Worm (Caenorhabditis elegans) whole organism, L4 larva: ENCODE measurements around the gene F58E2.4.

Experiments used
- D1046.2 ChIP-seq: fragments of 200-800 bp; sonication (Bioruptor generic); IDR thresholded peaks from 2 replicates; pipeline ENCODE4 v1.3.6; 2022; ENCODE audit warnings: missing genetic modification characterization, missing compliant biosample characterization
- F10B5.3 ChIP-seq: sonication (generic microtip); optimal IDR thresholded peaks from 2 replicates; lab custom pipeline; 2016; ENCODE audit warnings: mild to moderate bottlenecking, missing genetic modification characterization, missing compliant biosample characterization
- F49E8.2 ChIP-seq: sonication (generic microtip); optimal IDR thresholded peaks from 2 replicates; lab custom pipeline; 2016; ENCODE audit warnings: missing compliant biosample characterization, mild to moderate bottlenecking, missing genetic modification characterization, borderline replicate concordance
- R02D3.7 ChIP-seq: fragments of 150-350 bp; sonication (generic microtip); optimal IDR thresholded peaks from 3 replicates; lab custom pipeline; 2014; ENCODE audit warnings: missing biosample characterization, missing genetic modification characterization
- T20F7.1 ChIP-seq: fragments of 200-800 bp; sonication (Bioruptor generic); optimal IDR thresholded peaks from 2 replicates; lab custom pipeline; 2018; ENCODE audit warnings: mild to moderate bottlenecking, missing genetic modification characterization, missing compliant biosample characterization
- Y48G9A.11 ChIP-seq: fragments of 200-800 bp; sonication (Bioruptor generic); IDR thresholded peaks from 2 replicates; pipeline ENCODE4 v1.3.6; 2022; ENCODE audit warnings: missing genetic modification reagents, missing genetic modification characterization, missing compliant biosample characterization
- Y5F2A.4 ChIP-seq: fragments of 200-800 bp; sonication (Bioruptor generic); optimal IDR thresholded peaks from 2 replicates; lab custom pipeline; 2018; ENCODE audit warnings: mild to moderate bottlenecking, missing genetic modification characterization, missing compliant biosample characterization
- Y75B8A.6 ChIP-seq: fragments of 200-800 bp; sonication (Bioruptor generic); IDR thresholded peaks from 2 replicates; pipeline ENCODE4 v1.3.6; 2022; ENCODE audit warnings: missing genetic modification reagents, missing genetic modification characterization, missing compliant biosample characterization
- ZK546.5 ChIP-seq, 2 experiments: sonication (generic microtip); optimal IDR thresholded peaks; 2 replicates each; lab custom pipeline; 2017; ENCODE audit warnings: missing biosample characterization in 2 of 2, missing genetic modification characterization in 2 of 2
- ama-1 ChIP-seq: fragments of 150-350 bp; optimal IDR thresholded peaks from 2 replicates; lab custom pipeline; 2014; ENCODE audit warnings: inconsistent platforms, mixed read lengths
- ceh-32 ChIP-seq: sonication (generic microtip); optimal IDR thresholded peaks from 2 replicates; lab custom pipeline; 2016; ENCODE audit warnings: mild to moderate bottlenecking, missing genetic modification characterization, missing compliant biosample characterization; ENCODE audit not compliant: poor library complexity
- ceh-44 ChIP-seq: fragments of 200-800 bp; sonication (Bioruptor generic); IDR thresholded peaks from 2 replicates; pipeline ENCODE4 v1.3.6; 2022; ENCODE audit warnings: missing genetic modification reagents, missing genetic modification characterization, missing compliant biosample characterization
- ceh-82 ChIP-seq: sonication (generic microtip); optimal IDR thresholded peaks from 2 replicates; lab custom pipeline; 2017; ENCODE audit warnings: missing biosample characterization, missing genetic modification characterization
- ces-1 ChIP-seq: fragments of 150-350 bp; sonication (generic microtip); optimal IDR thresholded peaks from 4 replicates; lab custom pipeline; 2014; ENCODE audit warnings: missing biosample characterization, missing genetic modification reagents, missing genetic modification characterization
- cey-2 ChIP-seq: sonication (generic microtip); optimal IDR thresholded peaks from 3 replicates; lab custom pipeline; 2017; ENCODE audit warnings: missing genetic modification characterization, mild to moderate bottlenecking, missing compliant biosample characterization, antibody characterized with exemption, borderline replicate concordance; ENCODE audit not compliant: insufficient read depth
- daf-16 ChIP-seq, 3 experiments: sonication (generic microtip); optimal IDR thresholded peaks; 2 replicates each; lab custom pipeline; 2016 to 2017; ENCODE audit warnings: missing genetic modification characterization in 3 of 3, missing genetic modification reagents in 3 of 3, mild to moderate bottlenecking in 2 of 3, missing compliant biosample characterization in 2 of 3, missing biosample characterization in 1 of 3, moderate library complexity in 1 of 3
- daf-8 ChIP-seq: fragments of 200-800 bp; sonication (Bioruptor generic); IDR thresholded peaks from 2 replicates; pipeline ENCODE4 v1.3.6; 2022; ENCODE audit warnings: missing genetic modification characterization, missing compliant biosample characterization
- dmd-8 ChIP-seq: fragments of 200-800 bp; sonication (Bioruptor generic); IDR thresholded peaks from 2 replicates; pipeline ENCODE4 v1.3.6; 2022; ENCODE audit warnings: missing genetic modification characterization, missing compliant biosample characterization
- dmd-9 ChIP-seq: fragments of 200-800 bp; sonication (Bioruptor generic); IDR thresholded peaks from 2 replicates; pipeline ENCODE4 v1.3.6; 2022; ENCODE audit warnings: missing genetic modification reagents, missing genetic modification characterization, missing compliant biosample characterization
- duxl-1 ChIP-seq: sonication (generic microtip); optimal IDR thresholded peaks from 2 replicates; lab custom pipeline; 2016; ENCODE audit warnings: mild to moderate bottlenecking, missing genetic modification characterization, moderate library complexity, missing compliant biosample characterization; ENCODE audit not compliant: poor library complexity
- gei-8 ChIP-seq: fragments of 200-800 bp; sonication (Bioruptor generic); optimal IDR thresholded peaks from 2 replicates; lab custom pipeline; 2018; ENCODE audit warnings: mild to moderate bottlenecking, missing genetic modification characterization, missing compliant biosample characterization
- hif-1 ChIP-seq, 2 experiments: sonication (generic microtip); optimal IDR thresholded peaks; 2 replicates each; lab custom pipeline; 2016 to 2017; ENCODE audit warnings: missing compliant biosample characterization in 2 of 2, missing genetic modification characterization in 2 of 2, missing genetic modification reagents in 2 of 2, missing genotype in 2 of 2, mild to moderate bottlenecking in 1 of 2
- lin-1 ChIP-seq: fragments of 200-800 bp; sonication (Bioruptor generic); IDR thresholded peaks from 2 replicates; pipeline ENCODE4 v1.3.6; 2022; ENCODE audit warnings: missing genetic modification reagents, missing genetic modification characterization, missing compliant biosample characterization
- lin-13 ChIP-seq: fragments of 150-350 bp; optimal IDR thresholded peaks from 2 replicates; lab custom pipeline; 2014; ENCODE audit warnings: missing biosample characterization, missing genetic modification reagents, missing genetic modification characterization
- lin-38 ChIP-seq: fragments of 200-800 bp; sonication (Bioruptor generic); IDR thresholded peaks from 2 replicates; pipeline ENCODE4 v1.3.6; 2022; ENCODE audit warnings: missing genetic modification reagents, missing genetic modification characterization, missing compliant biosample characterization
- lin-39 ChIP-seq: fragments of 150-350 bp; optimal IDR thresholded peaks from 2 replicates; lab custom pipeline; 2014; ENCODE audit warnings: missing biosample characterization, missing genetic modification reagents, missing genetic modification characterization
- lir-3 ChIP-seq: sonication (generic microtip); optimal IDR thresholded peaks from 2 replicates; lab custom pipeline; 2016; ENCODE audit warnings: mild to moderate bottlenecking, missing genetic modification characterization, missing compliant biosample characterization
- madf-5 ChIP-seq, 2 experiments: fragments of 200-800 bp; sonication (Bioruptor generic); IDR thresholded peaks; 2 replicates each; pipeline ENCODE4 v1.3.6; 2022; ENCODE audit warnings: missing compliant biosample characterization in 2 of 2, missing genetic modification characterization in 2 of 2
- madf-9 ChIP-seq: fragments of 200-800 bp; sonication (Bioruptor generic); conservative IDR thresholded peaks from 2 replicates; pipeline ENCODE4 v1.3.6; 2022; ENCODE audit warnings: missing genetic modification reagents, missing genetic modification characterization, missing compliant biosample characterization
- mdt-29 ChIP-seq: fragments of 200-800 bp; sonication (Bioruptor generic); IDR thresholded peaks from 2 replicates; pipeline ENCODE4 v1.3.6; 2022; ENCODE audit warnings: missing genetic modification reagents, missing genetic modification characterization, missing compliant biosample characterization
- nhr-111 ChIP-seq: fragments of 200-800 bp; sonication (Bioruptor generic); optimal IDR thresholded peaks from 2 replicates; lab custom pipeline; 2018; ENCODE audit warnings: mild to moderate bottlenecking, missing genetic modification characterization, missing compliant biosample characterization
- nhr-237 ChIP-seq: sonication (generic microtip); optimal IDR thresholded peaks from 2 replicates; lab custom pipeline; 2017; ENCODE audit warnings: missing biosample characterization, missing genetic modification characterization
- nhr-41 ChIP-seq: fragments of 200-800 bp; sonication (Bioruptor generic); IDR thresholded peaks from 2 replicates; pipeline ENCODE4 v1.3.6; 2022; ENCODE audit warnings: missing genetic modification reagents, missing genetic modification characterization, missing compliant biosample characterization
- nhr-48 ChIP-seq: sonication (generic microtip); optimal IDR thresholded peaks from 2 replicates; lab custom pipeline; 2016; ENCODE audit warnings: mild to moderate bottlenecking, missing genetic modification characterization, missing compliant biosample characterization
- nhr-6 ChIP-seq: fragments of 150-350 bp; optimal IDR thresholded peaks from 2 replicates; lab custom pipeline; 2014; ENCODE audit warnings: missing biosample characterization, missing genetic modification characterization
- nhr-77 ChIP-seq: fragments of 150-350 bp; optimal IDR thresholded peaks from 2 replicates; lab custom pipeline; 2014; ENCODE audit warnings: missing biosample characterization, missing genetic modification characterization
- pha-4 ChIP-seq, 2 experiments: fragments of 150-350 bp in 1 of 2; fragments of 200-800 bp in 1 of 2; sonication (Bioruptor generic) in 1 of 2; IDR thresholded peaks in 1 of 2; optimal IDR thresholded peaks in 1 of 2; 2 replicates each; pipeline versions ENCODE4 v1.3.6 to Lab custom; 2014 to 2022; ENCODE audit warnings: missing genetic modification characterization in 2 of 2, missing genetic modification reagents in 2 of 2, missing biosample characterization in 1 of 2, missing compliant biosample characterization in 1 of 2
- php-3 ChIP-seq: fragments of 200-800 bp; sonication (Bioruptor generic); IDR thresholded peaks from 2 replicates; pipeline ENCODE4 v1.3.6; 2022; ENCODE audit warnings: missing genetic modification reagents, missing genetic modification characterization, missing compliant biosample characterization
- rbr-2 ChIP-seq: sonication (generic microtip); optimal IDR thresholded peaks from 2 replicates; lab custom pipeline; 2016; ENCODE audit warnings: missing genotype, missing genetic modification characterization, missing compliant biosample characterization
- skn-1 ChIP-seq: fragments of 150-350 bp; optimal IDR thresholded peaks from 2 replicates; lab custom pipeline; 2014; ENCODE audit warnings: missing biosample characterization, missing genetic modification characterization
- snpc-1.2 ChIP-seq: fragments of 200-800 bp; sonication (Bioruptor generic); IDR thresholded peaks from 2 replicates; pipeline ENCODE4 v1.3.6; 2022; ENCODE audit warnings: missing genetic modification reagents, missing genetic modification characterization, missing compliant biosample characterization
- snpc-4 ChIP-seq: fragments of 150-350 bp; optimal IDR thresholded peaks from 2 replicates; lab custom pipeline; 2014; ENCODE audit warnings: missing biosample characterization, missing genetic modification characterization
- spr-3 ChIP-seq: fragments of 200-800 bp; sonication (Bioruptor generic); optimal IDR thresholded peaks from 2 replicates; lab custom pipeline; 2018; ENCODE audit warnings: mild to moderate bottlenecking, missing genetic modification characterization, missing compliant biosample characterization
- tag-97 ChIP-seq: fragments of 200-800 bp; sonication (Bioruptor generic); IDR thresholded peaks from 2 replicates; pipeline ENCODE4 v1.3.6; 2022; ENCODE audit warnings: missing genetic modification characterization, missing compliant biosample characterization
- unc-130 ChIP-seq: sonication (generic microtip); optimal IDR thresholded peaks from 2 replicates; lab custom pipeline; 2016; ENCODE audit warnings: missing genetic modification reagents, missing genetic modification characterization, missing compliant biosample characterization
- unc-62 ChIP-seq, 3 experiments: fragments of 150-350 bp in 1 of 3; sonication (generic microtip); optimal IDR thresholded peaks in 2 of 3; peaks in 1 of 3; 1 replicate in 1 of 3; 2 replicates in 2 of 3; lab custom pipeline; 2014 to 2017; ENCODE audit warnings: missing biosample characterization in 3 of 3, missing genetic modification characterization in 3 of 3, missing genetic modification reagents in 3 of 3, missing genotype in 1 of 3
- vab-7 ChIP-seq: fragments of 200-800 bp; sonication (Bioruptor generic); IDR thresholded peaks from 2 replicates; pipeline ENCODE4 v1.3.6; 2022; ENCODE audit warnings: missing genetic modification reagents, missing genetic modification characterization, missing compliant biosample characterization
- zfp-2 ChIP-seq: sonication (generic microtip); optimal IDR thresholded peaks from 2 replicates; lab custom pipeline; 2016; ENCODE audit warnings: mild to moderate bottlenecking, missing genetic modification characterization, missing compliant biosample characterization
- ztf-7 ChIP-seq: fragments of 150-350 bp; optimal IDR thresholded peaks from 2 replicates; lab custom pipeline; 2014; ENCODE audit warnings: missing biosample characterization, missing genetic modification characterization

The F58E2.4 gene

DNA sequence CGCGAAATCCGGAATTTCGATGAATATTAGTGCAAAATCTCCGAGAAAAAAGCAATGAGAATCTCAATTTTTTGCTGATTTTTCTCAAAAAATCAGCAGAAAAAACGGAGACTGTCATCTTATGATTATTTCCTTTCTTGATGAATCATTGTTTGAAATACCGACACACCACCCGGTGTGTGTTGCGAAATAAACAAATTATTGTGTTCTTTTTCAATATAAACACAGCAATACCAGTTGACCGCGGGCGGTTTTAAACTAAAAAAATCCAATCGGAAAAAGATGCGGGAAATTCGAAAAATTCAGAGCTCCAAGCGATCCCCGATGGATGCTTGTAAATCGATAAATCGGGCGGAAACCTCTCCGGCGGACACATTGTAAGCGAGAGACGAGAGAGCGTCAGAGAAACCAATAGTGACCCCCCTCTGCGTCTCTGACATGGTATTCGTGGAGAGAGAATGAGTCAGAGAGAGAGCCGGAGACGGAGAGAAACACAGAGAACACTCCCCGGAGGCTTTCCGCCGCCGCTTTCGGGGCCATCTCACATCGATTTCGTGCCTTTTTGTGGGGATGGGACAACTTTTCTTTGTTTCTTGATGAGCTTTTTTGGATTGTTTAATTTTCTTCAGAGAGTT lies 52.3 kb downstream of the F58E2.4 start:
- peak; percentile 63 for TF ChIP-seq rbr-2 (tag; lab: Kevin White, UChicago)
- TF ChIP-seq R02D3.7: no peak
- no peak for TF ChIP-seq nhr-6 (tag; lab: Kevin White, UChicago)
- no peak for TF ChIP-seq nhr-41 (GFP tag; lab: Robert Waterston, UW)
- TF ChIP-seq snpc-1.2: no peak
- no peak for TF ChIP-seq ceh-32 (tag; lab: Kevin White, UChicago)
- TF ChIP-seq nhr-111: no peak
- peak; percentile 48; the same call in 1 of the 2 replicates for TF ChIP-seq lin-38
- TF ChIP-seq spr-3 (GFP tag; lab: Kevin White, UChicago): no peak
- no peak for TF ChIP-seq cey-2
- TF ChIP-seq ceh-82: no peak
- TF ChIP-seq nhr-48 (tag; lab: Kevin White, UChicago): no peak
- 0 out of 2 replicates have a peak, but pooled peaks have one; percentile 6 for TF ChIP-seq ceh-44 (GFP tag; lab: Robert Waterston, UW)
- TF ChIP-seq F10B5.3 (tag; lab: Kevin White, UChicago): no peak
- TF ChIP-seq F49E8.2 (tag; lab: Kevin White, UChicago): no peak
- TF ChIP-seq Y48G9A.11: no peak
- TF ChIP-seq nhr-237 (tag; lab: Kevin White, UChicago): no peak
- no peak for TF ChIP-seq daf-16 (GFP tag; optimal IDR thresholded peaks at IDR 0.05; lab: Kevin White, UChicago)
- TF ChIP-seq daf-16 (tag; optimal IDR thresholded peaks at IDR 0.05; lab: Kevin White, UChicago): no peak
- TF ChIP-seq lin-39 (tag; lab: Kevin White, UChicago): no peak
- TF ChIP-seq ZK546.5 (tag; optimal IDR thresholded peaks at IDR 0.05; lab: Kevin White, UChicago): no peak
- TF ChIP-seq snpc-4 (tag; lab: Kevin White, UChicago): no peak
- TF ChIP-seq dmd-9 (GFP tag; lab: Robert Waterston, UW): no peak
- TF ChIP-seq lin-1 (GFP tag; lab: Robert Waterston, UW): no peak
- no peak for TF ChIP-seq nhr-77 (tag; lab: Kevin White, UChicago)
- no peak for TF ChIP-seq Y5F2A.4 (GFP tag; lab: Kevin White, UChicago)
- TF ChIP-seq mdt-29 (GFP tag; lab: Robert Waterston, UW): no peak
- TF ChIP-seq vab-7 (GFP tag; lab: Robert Waterston, UW): no peak
- no peak for TF ChIP-seq D1046.2 (GFP tag; lab: Robert Waterston, UW)
- no peak for TF ChIP-seq duxl-1 (tag; lab: Kevin White, UChicago)
- TF ChIP-seq pha-4 (GFP tag; IDR thresholded peaks at IDR 0.05; lab: Robert Waterston, UW): no peak
- TF ChIP-seq pha-4 (tag; optimal IDR thresholded peaks at IDR 0.05; lab: Kevin White, UChicago): no peak
- TF ChIP-seq tag-97: no peak
- TF ChIP-seq ces-1 (GFP tag; lab: Kevin White, UChicago): no peak
- peak in 1 of 2 experiments; percentile 96 for TF ChIP-seq unc-62 (GFP tag; optimal IDR thresholded peaks at IDR 0.05 in 1 of 2; lab: Kevin White, UChicago)
- no peak for TF ChIP-seq unc-62 (tag; optimal IDR thresholded peaks at IDR 0.05; lab: Kevin White, UChicago)
- no peak for TF ChIP-seq lir-3 (tag; lab: Kevin White, UChicago)
- TF ChIP-seq daf-8 (GFP tag; lab: Robert Waterston, UW): no peak
- no peak for TF ChIP-seq php-3 (GFP tag; lab: Robert Waterston, UW)
- no peak for TF ChIP-seq zfp-2 (tag; lab: Kevin White, UChicago)
- no peak for TF ChIP-seq ztf-7 (tag; lab: Kevin White, UChicago)
- TF ChIP-seq gei-8: no peak
- TF ChIP-seq madf-9 (GFP tag; lab: Robert Waterston, UW): no peak
- TF ChIP-seq dmd-8 (GFP tag; lab: Robert Waterston, UW): no peak
- no peak for TF ChIP-seq unc-130
- no peak for TF ChIP-seq T20F7.1 (GFP tag; lab: Kevin White, UChicago)
- TF ChIP-seq hif-1 (tag; optimal IDR thresholded peaks at IDR 0.05; lab: Kevin White, UChicago): peak in 1 of 2 experiments; percentile 13
- no peak for TF ChIP-seq Y75B8A.6
- TF ChIP-seq skn-1 (tag; lab: Kevin White, UChicago): no peak
- no peak for TF ChIP-seq ama-1
- no peak for TF ChIP-seq lin-13 (GFP tag; lab: Kevin White, UChicago)
- TF ChIP-seq madf-5 (GFP tag; IDR thresholded peaks at IDR 0.05; lab: Robert Waterston, UW): no peak
